Fruit fly (Drosophila melanogaster) whole organism: ENCODE results near the gene CG11857.

Experiments used
- Dll ChIP-seq: fragments of >200 bp; optimal IDR thresholded peaks from 2 replicates; lab custom pipeline; 2017
- EcR ChIP-seq, 2 experiments: fragments of >200 bp; optimal IDR thresholded peaks; 2 replicates each; lab custom pipeline; 2017; ENCODE audit warnings: missing biosample characterization in 2 of 2, missing genetic modification characterization in 2 of 2, missing genetic modification reagents in 2 of 2
- pan ChIP-seq: fragments of >200 bp; optimal IDR thresholded peaks from 2 replicates; lab custom pipeline; 2017
- psq ChIP-seq: fragments of >200 bp; optimal IDR thresholded peaks from 2 replicates; lab custom pipeline; 2017

- TF ChIP-seq EcR (GFP tag; optimal IDR thresholded peaks at IDR 0.05; lab: Kevin White, UChicago): no peak
- no peak for TF ChIP-seq psq (lab: Kevin White, UChicago)
- TF ChIP-seq Dll (lab: Kevin White, UChicago): no peak
- TF ChIP-seq pan (lab: Kevin White, UChicago): no peak
These were observed 34.2 kb downstream of the CG11857 start, which contains the start of gene CG31098 for dm6 chr3R:25292864-25293284.
